Worm (Caenorhabditis elegans): Measurements from ENCODE around the gene Y69A2AR.18.

ce11 chrIV:2481955-2482354 is 13.6 kb upstream of the Y69A2AR.18 start, which contains the start of gene Y69A2AL.2:
- no peak for TF ChIP-seq W03F9.2 (tag; optimal IDR thresholded peaks at IDR 0.05)
- no peak for TF ChIP-seq him-1 (tag; optimal IDR thresholded peaks at IDR 0.05)
- TF ChIP-seq dao-5 (tag; optimal IDR thresholded peaks at IDR 0.05): no peak

Data from whole organism, L4/young adult.